Fruit fly (Drosophila melanogaster) whole organism, embryonic: ENCODE data around the gene CG14442.

Experiments used
- Aef1 ChIP-seq: fragments of 200-800 bp; sonication (Bioruptor generic); IDR thresholded peaks from 3 replicates; pipeline ENCODE4 v1.3.6; 2022; ENCODE audit warnings: missing biosample characterization, missing genetic modification characterization
- CG13287 ChIP-seq: fragments of 200-800 bp; sonication (Bioruptor generic); IDR thresholded peaks from 2 replicates; pipeline ENCODE4 v1.3.6; 2022; ENCODE audit warnings: missing biosample characterization, missing genetic modification characterization; ENCODE audit not compliant: partially characterized antibody
- CG15514 ChIP-seq: fragments of 200-800 bp; sonication (Bioruptor generic); optimal IDR thresholded peaks from 3 replicates; lab custom pipeline; 2017; ENCODE audit warnings: missing biosample characterization, missing genetic modification characterization, mild to moderate bottlenecking, moderate library complexity, missing genetic modification reagents
- CG1603 ChIP-seq: fragments of 200-800 bp; sonication (Bioruptor generic); optimal IDR thresholded peaks from 2 replicates; lab custom pipeline; 2019; ENCODE audit warnings: missing biosample characterization, mild to moderate bottlenecking, missing genetic modification characterization, moderate library complexity
- CG2678 ChIP-seq: fragments of 200-800 bp; sonication (Bioruptor generic); optimal IDR thresholded peaks from 3 replicates; lab custom pipeline; 2019; ENCODE audit warnings: missing biosample characterization, mild to moderate bottlenecking, missing genetic modification characterization, moderate library complexity
- CG2712 ChIP-seq: fragments of 200-800 bp; optimal IDR thresholded peaks from 3 replicates; lab custom pipeline; 2019; ENCODE audit warnings: missing biosample characterization, mild to moderate bottlenecking, missing genetic modification characterization, moderate library complexity
- CG30403 ChIP-seq: fragments of 200-800 bp; sonication (Bioruptor generic); optimal IDR thresholded peaks from 3 replicates; lab custom pipeline; 2016; ENCODE audit warnings: missing biosample characterization, missing genetic modification characterization
- CG34224 ChIP-seq: fragments of 200-800 bp; sonication (Bioruptor generic); IDR thresholded peaks from 3 replicates; pipeline ENCODE4 v1.3.6; 2022; ENCODE audit warnings: missing biosample characterization, missing genetic modification characterization; ENCODE audit not compliant: partially characterized antibody
- CG6272 ChIP-seq: fragments of 200-800 bp; sonication (Bioruptor generic); IDR thresholded peaks from 2 replicates; pipeline ENCODE4 v1.3.6; 2022; ENCODE audit warnings: missing biosample characterization, missing genetic modification characterization
- CTCF ChIP-seq: fragments of 200-800 bp; sonication (Bioruptor generic); optimal IDR thresholded peaks from 2 replicates; lab custom pipeline; 2017; ENCODE audit warnings: missing biosample characterization, mild to moderate bottlenecking, missing genetic modification characterization, moderate library complexity
- D ChIP-seq, 2 experiments: fragments of 200-800 bp in 1 of 2; fragments of >200 bp in 1 of 2; sonication (Bioruptor generic) in 1 of 2; optimal IDR thresholded peaks; 2 replicates in 1 of 2; 3 replicates in 1 of 2; lab custom pipeline; 2017; ENCODE audit warnings: mild to moderate bottlenecking in 1 of 2, missing biosample characterization in 1 of 2, missing genetic modification characterization in 1 of 2, missing genetic modification reagents in 1 of 2
- D19B ChIP-seq: fragments of 200-800 bp; sonication (Bioruptor generic); optimal IDR thresholded peaks from 2 replicates; lab custom pipeline; 2017; ENCODE audit warnings: missing biosample characterization, mild to moderate bottlenecking, missing genetic modification characterization
- E2f2 ChIP-seq: fragments of 200-800 bp; sonication (Bioruptor generic); IDR thresholded peaks from 2 replicates; pipeline ENCODE4 v1.3.6; 2022; ENCODE audit warnings: missing biosample characterization, missing genetic modification characterization
- Elba2 ChIP-seq: fragments of 200-800 bp; sonication (Bioruptor generic); optimal IDR thresholded peaks from 3 replicates; lab custom pipeline; 2016; ENCODE audit warnings: missing biosample characterization, missing genetic modification characterization
- Fer1 ChIP-seq: fragments of 200-800 bp; sonication (Bioruptor generic); optimal IDR thresholded peaks from 2 replicates; lab custom pipeline; 2017; ENCODE audit warnings: missing biosample characterization, mild to moderate bottlenecking, missing genetic modification characterization
- GATAe ChIP-seq: fragments of 200-800 bp; sonication (Bioruptor generic); conservative IDR thresholded peaks from 2 replicates; pipeline ENCODE4 v1.3.6; 2022; ENCODE audit warnings: missing biosample characterization, missing genetic modification characterization
- Hand ChIP-seq: fragments of 200-800 bp; sonication (Bioruptor generic); optimal IDR thresholded peaks from 2 replicates; lab custom pipeline; 2017; ENCODE audit warnings: mild to moderate bottlenecking, missing biosample characterization, missing genetic modification reagents, missing genetic modification characterization
- HmgD ChIP-seq: fragments of 200-800 bp; sonication (Bioruptor generic); optimal IDR thresholded peaks from 3 replicates; lab custom pipeline; 2016; ENCODE audit warnings: missing biosample characterization, missing genetic modification characterization
- Lhr ChIP-seq: fragments of 200-800 bp; sonication (Bioruptor generic); optimal IDR thresholded peaks from 3 replicates; lab custom pipeline; 2017; ENCODE audit warnings: mild to moderate bottlenecking, missing biosample characterization, missing genetic modification reagents, missing genetic modification characterization
- MBD-R2 ChIP-seq: fragments of 200-800 bp; sonication (Bioruptor generic); IDR thresholded peaks from 2 replicates; pipeline ENCODE4 v1.3.6; 2022; ENCODE audit warnings: missing biosample characterization, missing genetic modification characterization
- MESR4 ChIP-seq: fragments of 200-800 bp; sonication (Bioruptor generic); optimal IDR thresholded peaks from 2 replicates; lab custom pipeline; 2018; ENCODE audit warnings: missing biosample characterization, mild to moderate bottlenecking, missing genetic modification characterization, moderate library complexity
- Med ChIP-seq: fragments of 200-800 bp; sonication (Bioruptor generic); peaks from one replicate; lab custom pipeline; 2016; ENCODE audit warnings: missing biosample characterization, missing genetic modification characterization, mild to moderate bottlenecking, inconsistent platforms, moderate library complexity
- Myb ChIP-seq: fragments of 200-800 bp; sonication (Bioruptor generic); optimal IDR thresholded peaks from 2 replicates; lab custom pipeline; 2016; ENCODE audit warnings: missing biosample characterization, missing genetic modification characterization
- Pdp1 ChIP-seq, 2 experiments: fragments of 200-800 bp; sonication (Bioruptor generic); optimal IDR thresholded peaks; 3 replicates each; lab custom pipeline; 2016; ENCODE audit warnings: missing biosample characterization in 2 of 2, missing genetic modification characterization in 2 of 2, mild to moderate bottlenecking in 1 of 2, moderate library complexity in 1 of 2
- Xbp1 ChIP-seq: fragments of 200-800 bp; sonication (Bioruptor generic); optimal IDR thresholded peaks from 3 replicates; lab custom pipeline; 2016; ENCODE audit warnings: missing biosample characterization, mild to moderate bottlenecking, missing genetic modification characterization
- Xrp1 ChIP-seq: fragments of 200-800 bp; sonication (Bioruptor generic); IDR thresholded peaks from 2 replicates; pipeline ENCODE4 v1.3.6; 2022; ENCODE audit warnings: missing biosample characterization, missing genetic modification characterization
- YL-1 ChIP-seq: fragments of 200-800 bp; sonication (Bioruptor generic); optimal IDR thresholded peaks from 3 replicates; lab custom pipeline; 2017; ENCODE audit warnings: missing biosample characterization, mild to moderate bottlenecking, missing genetic modification characterization
- abd-A ChIP-seq: fragments of 200-800 bp; sonication (Bioruptor generic); optimal IDR thresholded peaks from 3 replicates; lab custom pipeline; 2019; ENCODE audit warnings: missing biosample characterization, mild to moderate bottlenecking, missing genetic modification characterization, moderate library complexity
- ara ChIP-seq: fragments of 200-800 bp; sonication (Bioruptor generic); IDR thresholded peaks from 2 replicates; pipeline ENCODE4 v1.3.6; 2022; ENCODE audit warnings: missing biosample characterization, missing genetic modification characterization
- bbx ChIP-seq: fragments of 200-800 bp; sonication (Bioruptor generic); IDR thresholded peaks from 2 replicates; pipeline ENCODE4 v1.3.6; 2022; ENCODE audit warnings: missing biosample characterization, missing genetic modification characterization; ENCODE audit not compliant: partially characterized antibody
- bowl ChIP-seq: fragments of 200-800 bp; sonication (Bioruptor generic); IDR thresholded peaks from 2 replicates; pipeline ENCODE4 v1.3.6; 2022; ENCODE audit warnings: missing biosample characterization, missing genetic modification characterization
- br ChIP-seq: fragments of >200 bp; optimal IDR thresholded peaks from 2 replicates; lab custom pipeline; 2017
- gcm ChIP-seq: fragments of 200-800 bp; sonication (Bioruptor generic); optimal IDR thresholded peaks from 2 replicates; lab custom pipeline; 2019; ENCODE audit warnings: missing biosample characterization, mild to moderate bottlenecking, missing genetic modification characterization, moderate library complexity
- lov ChIP-seq, 2 experiments: fragments of 200-800 bp in 1 of 2; fragments of >200 bp in 1 of 2; sonication (Bioruptor generic) in 1 of 2; IDR thresholded peaks in 1 of 2; optimal IDR thresholded peaks in 1 of 2; 2 replicates in 1 of 2; 3 replicates in 1 of 2; pipeline versions ENCODE4 v1.3.6 to Lab custom; 2017 to 2022; ENCODE audit warnings: missing biosample characterization in 1 of 2, missing genetic modification characterization in 1 of 2
- mirr ChIP-seq: fragments of 200-800 bp; sonication (Bioruptor generic); optimal IDR thresholded peaks from 3 replicates; lab custom pipeline; 2018; ENCODE audit warnings: missing biosample characterization, mild to moderate bottlenecking, missing genetic modification characterization
- nom ChIP-seq: fragments of 200-800 bp; sonication (Bioruptor generic); optimal IDR thresholded peaks from 2 replicates; lab custom pipeline; 2017; ENCODE audit warnings: missing biosample characterization, missing genetic modification characterization, mild to moderate bottlenecking, moderate library complexity, missing genetic modification reagents
- onecut ChIP-seq: fragments of 200-800 bp; sonication (Bioruptor generic); IDR thresholded peaks from 2 replicates; pipeline ENCODE4 v1.3.6; 2022; ENCODE audit warnings: missing biosample characterization, missing genetic modification characterization
- otp ChIP-seq: fragments of 200-800 bp; sonication (Bioruptor generic); IDR thresholded peaks from 3 replicates; pipeline ENCODE4, ENCODE4 v1.3.6; 2022; ENCODE audit warnings: missing biosample characterization, missing genetic modification characterization
- p53 ChIP-seq: fragments of 200-800 bp; sonication (Bioruptor generic); optimal IDR thresholded peaks from 2 replicates; lab custom pipeline; 2016; ENCODE audit warnings: missing biosample characterization, missing genetic modification characterization
- peb ChIP-seq: fragments of 200-800 bp; sonication (Bioruptor generic); IDR thresholded peaks from 2 replicates; pipeline ENCODE4 v1.3.6; 2022; ENCODE audit warnings: missing biosample characterization, missing genetic modification characterization
- schlank ChIP-seq: fragments of 200-800 bp; sonication (Bioruptor generic); optimal IDR thresholded peaks from 2 replicates; lab custom pipeline; 2018; ENCODE audit warnings: missing biosample characterization, mild to moderate bottlenecking, missing genetic modification characterization
- shn ChIP-seq: fragments of 200-800 bp; sonication (Bioruptor generic); optimal IDR thresholded peaks from 3 replicates; lab custom pipeline; 2016; ENCODE audit warnings: missing biosample characterization, missing genetic modification characterization
- slp2 ChIP-seq: fragments of 200-800 bp; sonication (Bioruptor generic); optimal IDR thresholded peaks from 2 replicates; lab custom pipeline; 2016; ENCODE audit warnings: missing biosample characterization, missing genetic modification characterization
- sob ChIP-seq: fragments of 200-800 bp; sonication (Bioruptor generic); IDR thresholded peaks from 2 replicates; pipeline ENCODE4 v1.3.6; 2022; ENCODE audit warnings: missing biosample characterization, missing genetic modification characterization
- sqz ChIP-seq: fragments of 200-800 bp; sonication (Bioruptor generic); optimal IDR thresholded peaks from 3 replicates; lab custom pipeline; 2018; ENCODE audit warnings: missing biosample characterization, mild to moderate bottlenecking, missing genetic modification characterization
- stwl ChIP-seq: fragments of 200-800 bp; sonication (Bioruptor generic); optimal IDR thresholded peaks from 3 replicates; lab custom pipeline; 2018; ENCODE audit warnings: missing biosample characterization, mild to moderate bottlenecking, missing genetic modification characterization, moderate library complexity
- unc-4 ChIP-seq: fragments of 200-800 bp; sonication (Bioruptor generic); IDR thresholded peaks from 2 replicates; pipeline ENCODE4 v1.3.6; 2022; ENCODE audit warnings: missing biosample characterization, missing genetic modification characterization; ENCODE audit not compliant: partially characterized antibody
- wdn ChIP-seq: fragments of 200-800 bp; sonication (Bioruptor generic); IDR thresholded peaks from 2 replicates; pipeline ENCODE4 v1.3.6; 2022; ENCODE audit warnings: missing biosample characterization, missing genetic modification characterization
- zen2 ChIP-seq: fragments of 200-800 bp; sonication (Bioruptor generic); IDR thresholded peaks from 3 replicates; pipeline ENCODE4 v1.3.6; 2022; ENCODE audit warnings: missing biosample characterization, missing genetic modification characterization; ENCODE audit not compliant: partially characterized antibody

CG14442 gene

DNA sequence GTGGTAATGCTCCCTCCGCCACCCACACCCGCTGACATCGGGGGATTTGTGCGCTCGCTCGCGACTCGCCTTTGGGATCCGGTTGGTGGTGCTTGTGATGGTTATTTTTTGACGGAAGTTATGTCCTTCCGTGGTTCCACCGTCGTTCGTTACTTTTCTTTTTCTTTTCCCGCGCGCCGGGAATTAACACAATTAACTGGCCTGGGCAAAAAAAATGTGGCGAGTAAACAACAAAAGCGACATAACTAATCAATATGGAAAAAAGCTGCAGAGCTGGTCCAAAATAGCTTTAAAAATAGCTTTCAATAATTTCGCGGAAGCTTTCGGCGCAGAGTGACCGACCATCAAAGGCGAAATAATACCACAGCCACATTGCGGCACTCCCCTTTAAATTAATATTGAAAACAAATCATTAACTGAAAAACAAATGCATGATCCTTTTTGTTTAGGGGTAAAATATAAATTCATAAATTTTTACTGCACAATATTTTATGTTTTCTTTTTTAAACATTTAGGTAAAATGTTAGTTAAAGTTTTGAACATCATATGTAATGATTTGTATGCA is 3.5 kb upstream of the CG14442 start, which contains the start of gene CG14440 (continued):
- TF ChIP-seq stwl (tag; lab: Kevin White, UChicago) = peak; percentile 28
- TF ChIP-seq mirr (GFP tag; lab: Kevin White, UChicago) = peak; percentile 39
- no peak for TF ChIP-seq wdn (GFP tag; lab: Robert Waterston, UW)
- TF ChIP-seq nom (GFP tag; lab: Kevin White, UChicago) = peak; percentile 33
- peak; percentile 7 for TF ChIP-seq Lhr (GFP tag; lab: Kevin White, UChicago)
- no peak for TF ChIP-seq peb (GFP tag; lab: Robert Waterston, UW)
- peak in 1 of 2 experiments; percentile 51 for TF ChIP-seq Pdp1 (GFP tag; optimal IDR thresholded peaks at IDR 0.05; lab: Kevin White, UChicago)
- peak; percentile 67 for TF ChIP-seq sqz (GFP tag; lab: Kevin White, UChicago)
- TF ChIP-seq D (optimal IDR thresholded peaks at IDR 0.05; lab: Kevin White, UChicago) = no peak
- TF ChIP-seq D (GFP tag; optimal IDR thresholded peaks at IDR 0.05; lab: Kevin White, UChicago) = no peak
- TF ChIP-seq Hand = no peak
- TF ChIP-seq HmgD (GFP tag; lab: Kevin White, UChicago) = no peak
- TF ChIP-seq gcm (GFP tag; lab: Kevin White, UChicago) = no peak
- peak; percentile 41 for TF ChIP-seq Fer1 (GFP tag; lab: Kevin White, UChicago)
- TF ChIP-seq sob (GFP tag; lab: Robert Waterston, UW) = peak; percentile 18; the same call in 1 of the 2 replicates
- TF ChIP-seq CG13287 (GFP tag; lab: Robert Waterston, UW) = peak; percentile 12; the same call in 1 of the 2 replicates
- peak; percentile 8 for TF ChIP-seq CG1603
- peak; percentile 50 for TF ChIP-seq MESR4 (GFP tag; lab: Kevin White, UChicago)
- 0 out of 2 replicates have a peak, but pooled peaks have one; percentile 7 for TF ChIP-seq Xrp1
- TF ChIP-seq YL-1 (GFP tag; lab: Kevin White, UChicago) = peak; percentile 54
- TF ChIP-seq CG2678 (tag; lab: Kevin White, UChicago) = peak; percentile 23
- peak; percentile 36 for TF ChIP-seq abd-A (tag; lab: Kevin White, UChicago)
- no peak for TF ChIP-seq bowl (GFP tag; lab: Robert Waterston, UW)
- TF ChIP-seq CG2712 = no peak
- TF ChIP-seq MBD-R2 (GFP tag; lab: Robert Waterston, UW) = peak; percentile 39
- no peak for TF ChIP-seq Elba2 (GFP tag; lab: Kevin White, UChicago)
- peak; percentile 38 for TF ChIP-seq E2f2
- TF ChIP-seq CG34224 (GFP tag; lab: Robert Waterston, UW) = peak; percentile 40
- TF ChIP-seq D19B = no peak
- TF ChIP-seq CG6272 (GFP tag; lab: Robert Waterston, UW) = no peak
- TF ChIP-seq CTCF = peak; percentile 81
- TF ChIP-seq slp2 (GFP tag; lab: Kevin White, UChicago) = no peak
- TF ChIP-seq CG30403 = no peak
- peak; percentile 25; the same call in 1 of the 2 replicates for TF ChIP-seq bbx (GFP tag; lab: Robert Waterston, UW)
- TF ChIP-seq GATAe (GFP tag; lab: Robert Waterston, UW) = no peak
- TF ChIP-seq Myb = peak; percentile 15
- TF ChIP-seq onecut (GFP tag; lab: Robert Waterston, UW) = peak; percentile 90
- no peak for TF ChIP-seq p53 (GFP tag; lab: Kevin White, UChicago)
- TF ChIP-seq ara = no peak
- no peak for TF ChIP-seq zen2 (GFP tag; lab: Robert Waterston, UW)
- TF ChIP-seq br (lab: Kevin White, UChicago) = no peak
- no peak for TF ChIP-seq Xbp1
- TF ChIP-seq shn (GFP tag; lab: Kevin White, UChicago) = no peak
- TF ChIP-seq CG15514 (GFP tag; lab: Kevin White, UChicago) = peak; percentile 37
- TF ChIP-seq Aef1 = no peak
- TF ChIP-seq lov (optimal IDR thresholded peaks at IDR 0.05; lab: Kevin White, UChicago) = no peak
- TF ChIP-seq lov (GFP tag; IDR thresholded peaks at IDR 0.05; lab: Robert Waterston, UW) = no peak
- 0 out of 3 replicates have a peak, but pooled peaks have one; percentile 43 for TF ChIP-seq otp (GFP tag; lab: Robert Waterston, UW)
- peak; percentile 77 for TF ChIP-seq Med (GFP tag; lab: Kevin White, UChicago)
- TF ChIP-seq schlank (tag; lab: Kevin White, UChicago) = no peak
- 0 out of 2 replicates have a peak, but pooled peaks have one; percentile 11 for TF ChIP-seq unc-4 (GFP tag; lab: Robert Waterston, UW)
